Fruit fly (Drosophila melanogaster) whole organism, embryonic: ENCODE results near the gene pav.

Experiments used
- Bteb2 ChIP-seq: fragments of 200-800 bp; sonication (Bioruptor generic); optimal IDR thresholded peaks from 2 replicates; lab custom pipeline; 2016; ENCODE audit warnings: missing biosample characterization, missing genetic modification characterization
- CG10979 ChIP-seq: fragments of 200-800 bp; sonication (Bioruptor generic); optimal IDR thresholded peaks from 2 replicates; lab custom pipeline; 2018; ENCODE audit warnings: missing biosample characterization, mild to moderate bottlenecking, missing genetic modification characterization, moderate library complexity
- CG14441 ChIP-seq: fragments of 200-800 bp; sonication (Bioruptor generic); IDR thresholded peaks from 2 replicates; pipeline ENCODE4 v1.3.6; 2022; ENCODE audit warnings: missing biosample characterization, missing genetic modification characterization
- CG14860 ChIP-seq: fragments of 200-800 bp; sonication (Bioruptor generic); IDR thresholded peaks from 3 replicates; pipeline ENCODE4 v1.3.6; 2022; ENCODE audit warnings: missing biosample characterization, missing genetic modification characterization; ENCODE audit not compliant: partially characterized antibody
- CG15269 ChIP-seq: fragments of 200-800 bp; sonication (Bioruptor generic); optimal IDR thresholded peaks from 2 replicates; lab custom pipeline; 2018; ENCODE audit warnings: missing biosample characterization, mild to moderate bottlenecking, missing genetic modification characterization, moderate library complexity
- CG1529 ChIP-seq: fragments of 200-800 bp; sonication (Bioruptor generic); optimal IDR thresholded peaks from 3 replicates; lab custom pipeline; 2018; ENCODE audit warnings: missing biosample characterization, missing genetic modification characterization
- CG18599 ChIP-seq: fragments of 200-800 bp; sonication (Bioruptor generic); optimal IDR thresholded peaks from 3 replicates; lab custom pipeline; 2017; ENCODE audit warnings: missing biosample characterization, missing genetic modification characterization, mild to moderate bottlenecking, moderate library complexity, missing genetic modification reagents
- CG31365 ChIP-seq: fragments of 200-800 bp; sonication (Bioruptor generic); optimal IDR thresholded peaks from 2 replicates; lab custom pipeline; 2018; ENCODE audit warnings: missing biosample characterization, mild to moderate bottlenecking, missing genetic modification characterization
- CG31441 ChIP-seq: fragments of 200-800 bp; sonication (Bioruptor generic); IDR thresholded peaks from 2 replicates; pipeline ENCODE4 v1.3.6; 2022; ENCODE audit warnings: missing biosample characterization, missing genetic modification characterization
- CG3163 ChIP-seq: fragments of 200-800 bp; sonication (Bioruptor generic); optimal IDR thresholded peaks from 3 replicates; lab custom pipeline; 2016; ENCODE audit warnings: missing biosample characterization, missing genetic modification characterization
- CG32772 ChIP-seq: fragments of 200-800 bp; sonication (Bioruptor generic); IDR thresholded peaks from 2 replicates; pipeline ENCODE4 v1.3.6; 2022; ENCODE audit warnings: missing biosample characterization, missing genetic modification characterization
- CG5245 ChIP-seq: fragments of 200-800 bp; sonication (Bioruptor generic); optimal IDR thresholded peaks from 3 replicates; lab custom pipeline; 2016; ENCODE audit warnings: missing biosample characterization, missing genetic modification characterization
- CG6683 ChIP-seq: fragments of 200-800 bp; sonication (Bioruptor generic); optimal IDR thresholded peaks from 2 replicates; lab custom pipeline; 2017; ENCODE audit warnings: missing biosample characterization, mild to moderate bottlenecking, missing genetic modification characterization, missing genetic modification reagents
- CG6765 ChIP-seq: fragments of 200-800 bp; sonication (Bioruptor generic); optimal IDR thresholded peaks from 3 replicates; lab custom pipeline; 2017; ENCODE audit warnings: missing biosample characterization, mild to moderate bottlenecking, missing genetic modification characterization
- CG6854 ChIP-seq: fragments of 200-800 bp; sonication (Bioruptor generic); optimal IDR thresholded peaks from 3 replicates; lab custom pipeline; 2017; ENCODE audit warnings: missing biosample characterization, mild to moderate bottlenecking, missing genetic modification characterization
- CG7786 ChIP-seq: fragments of 200-800 bp; sonication (Bioruptor generic); optimal IDR thresholded peaks from 2 replicates; lab custom pipeline; 2016; ENCODE audit warnings: missing biosample characterization, missing genetic modification characterization
- CG7963 ChIP-seq: fragments of 200-800 bp; sonication (Bioruptor generic); IDR thresholded peaks from 3 replicates; pipeline ENCODE4 v1.3.6; 2022; ENCODE audit warnings: missing biosample characterization, missing genetic modification characterization; ENCODE audit not compliant: partially characterized antibody
- CG8765 ChIP-seq: fragments of 200-800 bp; sonication (Bioruptor generic); IDR thresholded peaks from 2 replicates; pipeline ENCODE4 v1.3.6; 2022; ENCODE audit warnings: missing biosample characterization, missing genetic modification characterization
- CG9215 ChIP-seq: fragments of 200-800 bp; sonication (Bioruptor generic); IDR thresholded peaks from 2 replicates; pipeline ENCODE4 v1.3.6; 2022; ENCODE audit warnings: missing biosample characterization, missing genetic modification characterization
- CG9437 ChIP-seq: fragments of 200-800 bp; sonication (Bioruptor generic); optimal IDR thresholded peaks from 2 replicates; lab custom pipeline; 2018; ENCODE audit warnings: missing biosample characterization, mild to moderate bottlenecking, missing genetic modification characterization
- CG9609 ChIP-seq: fragments of 200-800 bp; sonication (Bioruptor generic); optimal IDR thresholded peaks from 3 replicates; lab custom pipeline; 2016; ENCODE audit warnings: missing biosample characterization, missing genetic modification characterization
- Camta ChIP-seq: fragments of 200-800 bp; sonication (Bioruptor generic); optimal IDR thresholded peaks from 2 replicates; lab custom pipeline; 2016; ENCODE audit warnings: missing biosample characterization, missing genetic modification characterization
- CkIIα-i1 ChIP-seq: fragments of 200-800 bp; sonication (Bioruptor generic); IDR thresholded peaks from 2 replicates; pipeline ENCODE4 v1.3.6; 2022; ENCODE audit warnings: missing biosample characterization, missing genetic modification characterization
- Hmx ChIP-seq: fragments of 200-800 bp; sonication (Bioruptor generic); optimal IDR thresholded peaks from 2 replicates; lab custom pipeline; 2016; ENCODE audit warnings: missing biosample characterization, missing genetic modification characterization
- Jarid2 ChIP-seq: fragments of 200-800 bp; sonication (Bioruptor generic); optimal IDR thresholded peaks from 3 replicates; lab custom pipeline; 2017; ENCODE audit warnings: mild to moderate bottlenecking, missing biosample characterization, missing genetic modification reagents, missing genetic modification characterization
- Oli ChIP-seq: fragments of 200-800 bp; sonication (Bioruptor generic); optimal IDR thresholded peaks from 2 replicates; lab custom pipeline; 2018; ENCODE audit warnings: missing biosample characterization, mild to moderate bottlenecking, missing genetic modification characterization, moderate library complexity
- ato ChIP-seq: fragments of 200-800 bp; sonication (Bioruptor generic); IDR thresholded peaks from 2 replicates; pipeline ENCODE4 v1.3.6; 2022; ENCODE audit warnings: missing biosample characterization, missing genetic modification characterization; ENCODE audit not compliant: partially characterized antibody
- bcd ChIP-seq: fragments of 200-800 bp; sonication (Bioruptor generic); optimal IDR thresholded peaks from 2 replicates; lab custom pipeline; 2017; ENCODE audit warnings: missing biosample characterization, mild to moderate bottlenecking, missing genetic modification characterization
- cas ChIP-seq: fragments of 200-800 bp; sonication (Bioruptor generic); IDR thresholded peaks from 2 replicates; pipeline ENCODE4 v1.3.6; 2022; ENCODE audit warnings: missing biosample characterization, missing genetic modification characterization
- cwo ChIP-seq: fragments of 200-800 bp; sonication (Bioruptor generic); optimal IDR thresholded peaks from 3 replicates; lab custom pipeline; 2017; ENCODE audit warnings: missing biosample characterization, missing genetic modification characterization, mild to moderate bottlenecking, moderate library complexity, missing genetic modification reagents
- dmrt99B ChIP-seq: fragments of 200-800 bp; sonication (Bioruptor generic); optimal IDR thresholded peaks from 2 replicates; lab custom pipeline; 2018; ENCODE audit warnings: missing biosample characterization, mild to moderate bottlenecking, missing genetic modification characterization, moderate library complexity
- eve ChIP-seq, 2 experiments: fragments of >200 bp; optimal IDR thresholded peaks; 2 replicates each; lab custom pipeline; 2017; ENCODE audit warnings: missing biosample characterization in 2 of 2, missing genetic modification characterization in 2 of 2
- ewg ChIP-seq: fragments of 200-800 bp; sonication (Bioruptor generic); optimal IDR thresholded peaks from 3 replicates; lab custom pipeline; 2017; ENCODE audit warnings: mild to moderate bottlenecking, missing biosample characterization, missing genetic modification reagents, missing genetic modification characterization
- fu2 ChIP-seq: fragments of 200-800 bp; sonication (Bioruptor generic); optimal IDR thresholded peaks from 2 replicates; lab custom pipeline; 2016; ENCODE audit warnings: missing biosample characterization, missing genetic modification characterization
- gcm ChIP-seq: fragments of 200-800 bp; sonication (Bioruptor generic); optimal IDR thresholded peaks from 2 replicates; lab custom pipeline; 2019; ENCODE audit warnings: missing biosample characterization, mild to moderate bottlenecking, missing genetic modification characterization, moderate library complexity
- h ChIP-seq: fragments of >200 bp; optimal IDR thresholded peaks from 2 replicates; lab custom pipeline; 2017
- hb ChIP-seq: fragments of 200-800 bp; sonication (Bioruptor generic); IDR thresholded peaks from 3 replicates; pipeline ENCODE4 v1.3.6; 2022; ENCODE audit warnings: missing biosample characterization, missing genetic modification characterization; ENCODE audit not compliant: partially characterized antibody
- kay ChIP-seq: fragments of 200-800 bp; sonication (Bioruptor generic); optimal IDR thresholded peaks from 2 replicates; lab custom pipeline; 2016; ENCODE audit warnings: missing biosample characterization, missing genetic modification characterization
- mirr ChIP-seq: fragments of 200-800 bp; sonication (Bioruptor generic); optimal IDR thresholded peaks from 3 replicates; lab custom pipeline; 2018; ENCODE audit warnings: missing biosample characterization, mild to moderate bottlenecking, missing genetic modification characterization
- nerfin-1 ChIP-seq: fragments of 200-800 bp; sonication (Bioruptor generic); optimal IDR thresholded peaks from 3 replicates; lab custom pipeline; 2019; ENCODE audit warnings: missing biosample characterization, mild to moderate bottlenecking, missing genetic modification characterization, moderate library complexity
- pho ChIP-seq: fragments of 200-800 bp; sonication (Bioruptor generic); optimal IDR thresholded peaks from 2 replicates; lab custom pipeline; 2016; ENCODE audit warnings: missing biosample characterization, missing genetic modification characterization
- pnt ChIP-seq: fragments of 200-800 bp; sonication (Bioruptor generic); optimal IDR thresholded peaks from 3 replicates; lab custom pipeline; 2016; ENCODE audit warnings: missing biosample characterization, missing genetic modification characterization
- seq ChIP-seq: fragments of 200-800 bp; sonication (Bioruptor generic); IDR thresholded peaks from 2 replicates; pipeline ENCODE4 v1.3.6; 2022; ENCODE audit warnings: missing biosample characterization, missing genetic modification characterization
- so ChIP-seq: fragments of 200-800 bp; sonication (Bioruptor generic); IDR thresholded peaks from 3 replicates; pipeline ENCODE4 v1.3.6; 2022; ENCODE audit warnings: missing biosample characterization, missing genetic modification characterization
- trem ChIP-seq: fragments of 200-800 bp; optimal IDR thresholded peaks from 3 replicates; lab custom pipeline; 2019; ENCODE audit warnings: missing biosample characterization, mild to moderate bottlenecking, missing genetic modification characterization, moderate library complexity
- ttk ChIP-seq: fragments of 200-800 bp; sonication (Bioruptor generic); IDR thresholded peaks from 2 replicates; pipeline ENCODE4 v2.1.2; 2022; ENCODE audit warnings: missing biosample characterization, missing genetic modification characterization
- unc-4 ChIP-seq: fragments of 200-800 bp; sonication (Bioruptor generic); IDR thresholded peaks from 2 replicates; pipeline ENCODE4 v1.3.6; 2022; ENCODE audit warnings: missing biosample characterization, missing genetic modification characterization; ENCODE audit not compliant: partially characterized antibody
- yki ChIP-seq: fragments of >200 bp; optimal IDR thresholded peaks from 3 replicates; lab custom pipeline; 2018
- zfh2 ChIP-seq: fragments of 200-800 bp; sonication (Bioruptor generic); optimal IDR thresholded peaks from 2 replicates; lab custom pipeline; 2016; ENCODE audit warnings: missing biosample characterization, missing genetic modification characterization

The pav gene

dm6 chr3L:4239442-4240322 is 2.9 kb upstream of the pav start, which contains the start of gene Sqor (continued):
- TF ChIP-seq Bteb2 (GFP tag; lab: Kevin White, UChicago) (peak; percentile 85), trem (tag; lab: Kevin White, UChicago) (peak; percentile 30), yki (lab: Kevin White, UChicago) (no peak), CG7963 (GFP tag; lab: Robert Waterston, UW) (no peak), gcm (GFP tag; lab: Kevin White, UChicago) (peak; percentile 68), Hmx (GFP tag; lab: Kevin White, UChicago) (peak; percentile 77), hb (GFP tag; lab: Robert Waterston, UW) (no peak), ttk (GFP tag; lab: Robert Waterston, UW) (peak; percentile 65), dmrt99B (tag; lab: Kevin White, UChicago) (peak; percentile 88), CG15269 (tag; lab: Kevin White, UChicago) (peak; percentile 92), CG5245 (peak; percentile 57), CG6765 (peak; percentile 86), CG9215 (GFP tag; lab: Robert Waterston, UW) (peak; percentile 65), mirr (GFP tag; lab: Kevin White, UChicago) (no peak), Oli (tag; lab: Kevin White, UChicago) (peak; percentile 87), ewg (peak; percentile 55), CG9609 (GFP tag; lab: Kevin White, UChicago) (peak; percentile 89), Camta (GFP tag; lab: Kevin White, UChicago) (peak; percentile 73), CG8765 (GFP tag; lab: Robert Waterston, UW) (peak; percentile 60; the same call in 1 of the 2 replicates), CG31441 (GFP tag; lab: Robert Waterston, UW) (peak; percentile 76), CG32772 (GFP tag; lab: Robert Waterston, UW) (peak; percentile 72), CG6854 (GFP tag; lab: Kevin White, UChicago) (peak; percentile 83), CG18599 (GFP tag; lab: Kevin White, UChicago) (peak; percentile 88), pnt (peak; percentile 82), CkIIα-i1 (GFP tag; lab: Robert Waterston, UW) (no peak; the same call in 1 of the 2 replicates), CG3163 (GFP tag; lab: Kevin White, UChicago) (peak; percentile 70), CG10979 (tag; lab: Kevin White, UChicago) (peak; percentile 33), CG9437 (GFP tag; lab: Kevin White, UChicago) (peak; percentile 85), Jarid2 (GFP tag; lab: Kevin White, UChicago) (peak; percentile 54), CG31365 (tag; lab: Kevin White, UChicago) (peak; percentile 41), ato (GFP tag; lab: Robert Waterston, UW) (no peak), fu2 (peak; percentile 90), zfh2 (GFP tag; lab: Kevin White, UChicago) (peak; percentile 93), CG14860 (no peak), bcd (GFP tag; lab: Kevin White, UChicago) (peak; percentile 90), cwo (GFP tag; lab: Kevin White, UChicago) (peak; percentile 83), CG1529 (GFP tag; lab: Kevin White, UChicago) (peak; percentile 69), CG6683 (GFP tag; lab: Kevin White, UChicago) (peak; percentile 60), nerfin-1 (tag; lab: Kevin White, UChicago) (peak; percentile 44), cas (peak; percentile 74), h (lab: Kevin White, UChicago) (no peak), CG7786 (GFP tag; lab: Kevin White, UChicago) (peak; percentile 89), pho (peak; percentile 90), unc-4 (GFP tag; lab: Robert Waterston, UW) (0 out of 2 replicates have a peak, but pooled peaks have one; percentile 19), kay (GFP tag; lab: Kevin White, UChicago) (peak; percentile 54), so (GFP tag; lab: Robert Waterston, UW) (peak; percentile 85), seq (GFP tag; lab: Robert Waterston, UW) (peak; percentile 85), CG14441 (GFP tag; lab: Robert Waterston, UW) (peak; percentile 80), eve (GFP tag; optimal IDR thresholded peaks at IDR 0.05; lab: Kevin White, UChicago) (no peak)
